Worm (Caenorhabditis elegans): Measurements from ENCODE around the gene F19H6.4.

ce11 chrX:12358957-12359356 is 6.5 kb upstream of the F19H6.4 start, which contains the start of gene nspc-14:
- TF ChIP-seq dpl-1 (GFP tag; optimal IDR thresholded peaks at IDR 0.05) (no peak), lin-13 (GFP tag; optimal IDR thresholded peaks at IDR 0.05) (no peak), nhr-41 (GFP tag; IDR thresholded peaks at IDR 0.05) (no peak), T26A8.4 (GFP tag; IDR thresholded peaks at IDR 0.05) (no peak), F26F4.8 (GFP tag; conservative IDR thresholded peaks at IDR 0.05) (no peak), mep-1 (tag; optimal IDR thresholded peaks at IDR 0.05) (no peak), ceh-32 (tag; optimal IDR thresholded peaks at IDR 0.05; ENCODE audit: poor library complexity) (no peak), ZK546.5 (tag; optimal IDR thresholded peaks at IDR 0.05) (no peak), mdl-1 (tag; optimal IDR thresholded peaks at IDR 0.05) (no peak)
